Comparison of ENCODE assay signal across 1 fruit fly cellular context in genomic region chr3L:5764922-5765843, dm6.
TF ChIP-seq lines count a peak whose summit lies in the region.

TSS of gene CG10576 (minus strand) at chr3L:5765702.

TF ChIP-seq in whole organism, embryonic, 481 proteins besides CTCF, POLR2A, EP300 and RAD21 (continued from another document):
- TF ChIP-seq CG16813 (GFP tag; IDR thresholded peaks at IDR 0.05; lab: Robert Waterston, UW; ENCODE audit: partially characterized antibody) (peak; percentile 60), CG2120 (GFP tag; optimal IDR thresholded peaks at IDR 0.05; lab: Kevin White, UChicago) (peak; percentile 39), CG1602 (GFP tag; optimal IDR thresholded peaks at IDR 0.05; lab: Kevin White, UChicago) (no peak), fd96Cb (tag; optimal IDR thresholded peaks at IDR 0.05; lab: Kevin White, UChicago) (no peak), CG9932 (GFP tag; IDR thresholded peaks at IDR 0.05; lab: Robert Waterston, UW) (peak; percentile 5; the same call in 1 of the 2 replicates), CG4282 (GFP tag; optimal IDR thresholded peaks at IDR 0.05; lab: Kevin White, UChicago) (no peak), Med (GFP tag; lab: Kevin White, UChicago) (peak; percentile 86), CkIIα-i1 (GFP tag; IDR thresholded peaks at IDR 0.05; lab: Robert Waterston, UW) (no peak), hb (GFP tag; IDR thresholded peaks at IDR 0.05; lab: Robert Waterston, UW; ENCODE audit: partially characterized antibody) (no peak), CG9817 (tag; optimal IDR thresholded peaks at IDR 0.05; lab: Kevin White, UChicago) (no peak), Asciz (GFP tag; optimal IDR thresholded peaks at IDR 0.05; lab: Kevin White, UChicago) (no peak), CG8281 (tag; optimal IDR thresholded peaks at IDR 0.05; lab: Kevin White, UChicago) (no peak), dan (GFP tag; IDR thresholded peaks at IDR 0.05; lab: Robert Waterston, UW) (no peak), ranshi (GFP tag; IDR thresholded peaks at IDR 0.05; lab: Robert Waterston, UW) (no peak), CG6254 (GFP tag; optimal IDR thresholded peaks at IDR 0.05; lab: Kevin White, UChicago) (no peak), fd102C (GFP tag; optimal IDR thresholded peaks at IDR 0.05; lab: Kevin White, UChicago) (no peak), mirr (GFP tag; optimal IDR thresholded peaks at IDR 0.05; lab: Kevin White, UChicago) (no peak), Sox100B (GFP tag; optimal IDR thresholded peaks at IDR 0.05; lab: Kevin White, UChicago) (no peak), ewg (GFP tag; optimal IDR thresholded peaks at IDR 0.05; lab: Kevin White, UChicago) (no peak), tx (GFP tag; optimal IDR thresholded peaks at IDR 0.05; lab: Kevin White, UChicago) (no peak), Hsf (GFP tag; optimal IDR thresholded peaks at IDR 0.05; lab: Kevin White, UChicago) (peak; percentile 9), zfh1 (GFP tag; IDR thresholded peaks at IDR 0.05; lab: Robert Waterston, UW) (no peak), CG11560 (tag; IDR thresholded peaks at IDR 0.05; lab: Robert Waterston, UW) (no peak), Atf6 (GFP tag; IDR thresholded peaks at IDR 0.05; lab: Robert Waterston, UW) (no peak), CG8290 (GFP tag; optimal IDR thresholded peaks at IDR 0.05; lab: Kevin White, UChicago) (no peak), CG8290 (tag; optimal IDR thresholded peaks at IDR 0.05; lab: Kevin White, UChicago) (no peak), CG6765 (GFP tag; optimal IDR thresholded peaks at IDR 0.05; lab: Kevin White, UChicago) (no peak), CG14710 (tag; optimal IDR thresholded peaks at IDR 0.05; lab: Kevin White, UChicago) (peak; percentile 78), peb (GFP tag; IDR thresholded peaks at IDR 0.05; lab: Robert Waterston, UW) (no peak), CG8388 (GFP tag; optimal IDR thresholded peaks at IDR 0.05; lab: Kevin White, UChicago) (no peak), Hr3 (GFP tag; optimal IDR thresholded peaks at IDR 0.05; lab: Kevin White, UChicago) (no peak)
